Fruit fly (Drosophila melanogaster) whole organism, wandering third instar larva: Measurements from ENCODE around the gene He.

Source experiments
- Abd-B ChIP-seq: fragments of >200 bp; optimal IDR thresholded peaks from 2 replicates; lab custom pipeline; 2017; ENCODE audit warnings: missing biosample characterization, missing genetic modification characterization
- Hr83 ChIP-seq: fragments of 200-300 bp; sonication (Bioruptor generic); optimal IDR thresholded peaks from 2 replicates; lab custom pipeline; 2016; ENCODE audit warnings: missing biosample characterization, mild to moderate bottlenecking, missing genetic modification characterization, moderate library complexity; ENCODE audit not compliant: poor library complexity, severe bottlenecking
- Myc ChIP-seq: fragments of >200 bp; optimal IDR thresholded peaks from 2 replicates; lab custom pipeline; 2017
- dl ChIP-seq, 2 experiments: fragments of 175-275, 200-275 bp in 1 of 2; fragments of 200-275 bp in 1 of 2; sonication (Bioruptor generic); optimal IDR thresholded peaks; lab custom pipeline; 2018; ENCODE audit warnings: mild to moderate bottlenecking in 2 of 2, missing biosample characterization in 2 of 2, missing genetic modification characterization in 2 of 2, moderate library complexity in 2 of 2; ENCODE audit not compliant: partially characterized antibody in 2 of 2, insufficient read depth in 1 of 2
- dsf ChIP-seq: sonication (Bioruptor generic); optimal IDR thresholded peaks from 2 replicates; lab custom pipeline; 2016; ENCODE audit warnings: missing biosample characterization, missing genetic modification characterization, borderline replicate concordance
- h ChIP-seq: fragments of 200-800 bp; sonication (Bioruptor generic); optimal IDR thresholded peaks from 3 replicates; lab custom pipeline; 2016; ENCODE audit warnings: missing biosample characterization, mild to moderate bottlenecking, missing genetic modification characterization
- lola ChIP-seq: fragments of >200 bp; optimal IDR thresholded peaks from 2 replicates; lab custom pipeline; 2017; ENCODE audit warnings: missing biosample characterization, missing genetic modification characterization
- psq ChIP-seq: fragments of 200-800 bp; sonication (Bioruptor generic); optimal IDR thresholded peaks from 3 replicates; lab custom pipeline; 2017; ENCODE audit warnings: missing biosample characterization, mild to moderate bottlenecking, missing genetic modification characterization, moderate library complexity
- sv ChIP-seq: fragments of 200-800 bp; sonication (Bioruptor generic); optimal IDR thresholded peaks from 3 replicates; lab custom pipeline; 2016; ENCODE audit warnings: missing biosample characterization, missing genetic modification characterization
- woc ChIP-seq: sonication (Bioruptor generic); optimal IDR thresholded peaks from 2 replicates; lab custom pipeline; 2016; ENCODE audit warnings: missing biosample characterization, mild to moderate bottlenecking, missing genetic modification characterization

Gene He

DNA sequence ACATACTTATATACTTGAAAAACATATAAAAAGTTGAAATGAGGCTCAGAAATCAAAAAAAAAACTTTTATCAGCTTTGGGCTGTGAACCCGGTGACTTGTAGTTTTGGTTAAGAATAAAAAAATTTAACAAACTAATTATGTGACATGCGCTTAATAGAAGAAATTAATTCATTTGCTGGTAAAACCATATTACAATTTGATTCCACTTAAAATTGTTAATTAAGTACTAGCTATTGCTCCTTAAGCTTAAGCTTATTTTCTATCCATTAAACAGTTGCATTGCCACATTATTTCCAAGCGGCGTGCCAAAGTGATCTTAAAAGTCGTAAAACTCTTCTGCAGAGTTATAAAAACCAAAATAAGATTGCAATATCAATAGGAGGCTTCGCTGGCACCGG lies 48.8 kb downstream of the He start:
- TF ChIP-seq Myc (lab: Kevin White, UChicago) (no peak), h (GFP tag; lab: Kevin White, UChicago) (no peak), dl (GFP tag; optimal IDR thresholded peaks at IDR 0.05; lab: Kevin White, UChicago; ENCODE audit: insufficient read depth in 1 of 2, partially characterized antibody in 2 of 2) (no peak), woc (peak; percentile 29), Hr83 (GFP tag; lab: Kevin White, UChicago) (no peak), dsf (no peak), Abd-B (GFP tag; lab: Kevin White, UChicago) (no peak), sv (GFP tag; lab: Kevin White, UChicago) (no peak), lola (no peak)

DNA sequence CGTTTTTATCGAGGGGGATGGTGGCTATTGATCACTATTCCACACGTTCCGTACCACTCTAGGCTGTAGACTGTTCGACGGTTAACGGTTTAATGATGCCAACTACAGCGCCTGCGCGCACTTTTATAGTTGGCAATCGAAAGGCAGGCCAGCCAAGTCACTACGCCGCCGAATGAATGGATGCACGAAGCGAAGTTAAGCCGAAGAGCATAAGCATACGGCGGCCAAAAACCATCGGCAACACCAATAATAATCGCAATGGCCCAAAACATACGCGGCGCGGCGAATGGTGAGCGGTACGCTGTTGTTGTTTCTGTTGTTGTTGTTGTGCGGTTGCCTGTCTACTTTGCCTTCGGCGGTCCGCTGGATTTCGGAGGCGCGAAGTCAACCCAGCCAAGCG lies 49.3 kb downstream of the He start, which contains the start of gene Vajk1:
Vajk1 (minus strand) TSS at position 101 of the 400 bp plus-strand sequence.
- no peak for TF ChIP-seq psq
- no peak for TF ChIP-seq sv (GFP tag; lab: Kevin White, UChicago)
